Fruit fly (Drosophila melanogaster) whole organism, embryonic: ENCODE results near the gene Cdk1.

ENCODE experiments used
- B-H2 ChIP-seq: fragments of 200-800 bp; sonication (Bioruptor generic); optimal IDR thresholded peaks from 2 replicates; lab custom pipeline; 2018; ENCODE audit warnings: missing biosample characterization, mild to moderate bottlenecking, missing genetic modification characterization
- Bgb ChIP-seq: fragments of 200-800 bp; sonication (Bioruptor generic); IDR thresholded peaks from 2 replicates; pipeline ENCODE4 v1.3.6; 2022; ENCODE audit warnings: missing biosample characterization, missing genetic modification characterization; ENCODE audit not compliant: partially characterized antibody
- CG1024 ChIP-seq: fragments of 200-800 bp; sonication (Bioruptor generic); IDR thresholded peaks from 2 replicates; pipeline ENCODE4 v1.3.6; 2022; ENCODE audit warnings: missing biosample characterization, missing genetic modification characterization
- CG10462 ChIP-seq: fragments of 200-800 bp; sonication (Bioruptor generic); optimal IDR thresholded peaks from 2 replicates; lab custom pipeline; 2016; ENCODE audit warnings: missing biosample characterization, missing genetic modification characterization
- CG10979 ChIP-seq: fragments of 200-800 bp; sonication (Bioruptor generic); optimal IDR thresholded peaks from 2 replicates; lab custom pipeline; 2018; ENCODE audit warnings: missing biosample characterization, mild to moderate bottlenecking, missing genetic modification characterization, moderate library complexity
- CG12155 ChIP-seq: fragments of 200-800 bp; sonication (Bioruptor generic); optimal IDR thresholded peaks from 3 replicates; lab custom pipeline; 2016; ENCODE audit warnings: missing biosample characterization, missing genetic modification characterization
- CG14014 ChIP-seq: fragments of 200-800 bp; sonication (Bioruptor generic); IDR thresholded peaks from 2 replicates; pipeline ENCODE4 v1.3.6; 2022; ENCODE audit warnings: missing biosample characterization, missing genetic modification characterization
- CG15011 ChIP-seq: fragments of 200-800 bp; sonication (Bioruptor generic); optimal IDR thresholded peaks from 3 replicates; lab custom pipeline; 2018; ENCODE audit warnings: missing biosample characterization, mild to moderate bottlenecking, missing genetic modification characterization
- CG17829 ChIP-seq: fragments of 200-800 bp; optimal IDR thresholded peaks from 2 replicates; lab custom pipeline; 2019; ENCODE audit warnings: missing biosample characterization, mild to moderate bottlenecking, missing genetic modification characterization, moderate library complexity
- CG18476 ChIP-seq: fragments of 200-800 bp; sonication (Bioruptor generic); optimal IDR thresholded peaks from 2 replicates; lab custom pipeline; 2016; ENCODE audit warnings: missing biosample characterization, mild to moderate bottlenecking, missing genetic modification characterization
- CG2678 ChIP-seq: fragments of 200-800 bp; sonication (Bioruptor generic); optimal IDR thresholded peaks from 3 replicates; lab custom pipeline; 2019; ENCODE audit warnings: missing biosample characterization, mild to moderate bottlenecking, missing genetic modification characterization, moderate library complexity
- CG30431 ChIP-seq: fragments of 200-800 bp; sonication (Bioruptor generic); optimal IDR thresholded peaks from 2 replicates; lab custom pipeline; 2017; ENCODE audit warnings: missing biosample characterization, missing genetic modification characterization
- CG3065 ChIP-seq: fragments of 200-800 bp; sonication (Bioruptor generic); optimal IDR thresholded peaks from 2 replicates; lab custom pipeline; 2016; ENCODE audit warnings: missing biosample characterization, missing genetic modification characterization
- CG3163 ChIP-seq: fragments of 200-800 bp; sonication (Bioruptor generic); optimal IDR thresholded peaks from 3 replicates; lab custom pipeline; 2016; ENCODE audit warnings: missing biosample characterization, missing genetic modification characterization
- CG34224 ChIP-seq: fragments of 200-800 bp; sonication (Bioruptor generic); IDR thresholded peaks from 3 replicates; pipeline ENCODE4 v1.3.6; 2022; ENCODE audit warnings: missing biosample characterization, missing genetic modification characterization; ENCODE audit not compliant: partially characterized antibody
- CG4730 ChIP-seq: fragments of 200-800 bp; sonication (Bioruptor generic); IDR thresholded peaks from 2 replicates; pipeline ENCODE4 v1.3.6; 2022; ENCODE audit warnings: missing biosample characterization, missing genetic modification characterization
- CG6254 ChIP-seq: fragments of 200-800 bp; sonication (Bioruptor generic); optimal IDR thresholded peaks from 3 replicates; lab custom pipeline; 2017; ENCODE audit warnings: mild to moderate bottlenecking, missing biosample characterization, missing genetic modification reagents, missing genetic modification characterization
- CG6654 ChIP-seq: fragments of 200-800 bp; sonication (Bioruptor generic); optimal IDR thresholded peaks from 2 replicates; lab custom pipeline; 2017; ENCODE audit warnings: missing biosample characterization, mild to moderate bottlenecking, missing genetic modification characterization
- CG8290 ChIP-seq, 3 experiments: fragments of 200-800 bp; sonication (Bioruptor generic); optimal IDR thresholded peaks; 2 replicates each; lab custom pipeline; 2016 to 2019; ENCODE audit warnings: missing biosample characterization in 3 of 3, missing genetic modification characterization in 3 of 3, mild to moderate bottlenecking in 2 of 3, moderate library complexity in 1 of 3
- E2f2 ChIP-seq: fragments of 200-800 bp; sonication (Bioruptor generic); IDR thresholded peaks from 2 replicates; pipeline ENCODE4 v1.3.6; 2022; ENCODE audit warnings: missing biosample characterization, missing genetic modification characterization
- Ets97D ChIP-seq: fragments of 200-800 bp; sonication (Bioruptor generic); optimal IDR thresholded peaks from 3 replicates; lab custom pipeline; 2016; ENCODE audit warnings: missing biosample characterization, missing genetic modification characterization
- H2.0 ChIP-seq: fragments of 200-800 bp; sonication (Bioruptor generic); IDR thresholded peaks from 2 replicates; pipeline ENCODE4 v1.3.6; 2022; ENCODE audit warnings: missing biosample characterization, missing genetic modification characterization
- Optix ChIP-seq: fragments of 200-800 bp; sonication (Bioruptor generic); IDR thresholded peaks from 3 replicates; pipeline ENCODE4 v1.3.6; 2022; ENCODE audit warnings: missing biosample characterization, missing genetic modification characterization
- Ptx1 ChIP-seq: fragments of 200-800 bp; sonication (Bioruptor generic); IDR thresholded peaks from 2 replicates; pipeline ENCODE4 v1.3.6; 2022; ENCODE audit warnings: missing biosample characterization, missing genetic modification characterization
- Scr ChIP-seq: fragments of 200-800 bp; sonication (Bioruptor generic); IDR thresholded peaks from 2 replicates; pipeline ENCODE4 v1.3.6; 2022; ENCODE audit warnings: missing biosample characterization, missing genetic modification characterization; ENCODE audit not compliant: partially characterized antibody
- Six4 ChIP-seq: fragments of 200-800 bp; sonication (Bioruptor generic); optimal IDR thresholded peaks from 2 replicates; lab custom pipeline; 2016; ENCODE audit warnings: missing biosample characterization, missing genetic modification characterization
- Sry-β ChIP-seq: fragments of 200-800 bp; sonication (Bioruptor generic); optimal IDR thresholded peaks from 2 replicates; lab custom pipeline; 2018; ENCODE audit warnings: missing biosample characterization, mild to moderate bottlenecking, missing genetic modification characterization, moderate library complexity
- TFAM ChIP-seq: fragments of 200-800 bp; sonication (Bioruptor generic); optimal IDR thresholded peaks from 2 replicates; lab custom pipeline; 2017; ENCODE audit warnings: missing biosample characterization, missing genetic modification characterization, inconsistent platforms
- ab ChIP-seq: fragments of 200-800 bp; sonication (Bioruptor generic); optimal IDR thresholded peaks from 2 replicates; lab custom pipeline; 2016; ENCODE audit warnings: missing biosample characterization, missing genetic modification characterization
- cg ChIP-seq: fragments of 200-800 bp; sonication (Bioruptor generic); optimal IDR thresholded peaks from 3 replicates; lab custom pipeline; 2019; ENCODE audit warnings: missing biosample characterization, mild to moderate bottlenecking, missing genetic modification characterization, moderate library complexity
- chm ChIP-seq: fragments of 200-800 bp; sonication (Bioruptor generic); IDR thresholded peaks from 2 replicates; pipeline ENCODE4 v1.3.6; 2022; ENCODE audit warnings: missing biosample characterization, missing genetic modification characterization
- crol ChIP-seq: fragments of 200-800 bp; sonication (Bioruptor generic); IDR thresholded peaks from 2 replicates; pipeline ENCODE4 v1.3.6; 2022; ENCODE audit warnings: missing biosample characterization, missing genetic modification characterization
- danr ChIP-seq: fragments of 200-800 bp; sonication (Bioruptor generic); IDR thresholded peaks from 2 replicates; pipeline ENCODE4 v1.3.6; 2022; ENCODE audit warnings: missing biosample characterization, missing genetic modification characterization
- disco-r ChIP-seq: fragments of 200-800 bp; sonication (Bioruptor generic); optimal IDR thresholded peaks from 2 replicates; lab custom pipeline; 2016; ENCODE audit warnings: missing biosample characterization, missing genetic modification characterization
- dm ChIP-seq: fragments of 200-800 bp; sonication (Bioruptor generic); optimal IDR thresholded peaks from 3 replicates; lab custom pipeline; 2016; ENCODE audit warnings: missing biosample characterization, missing genetic modification characterization
- ftz-f1 ChIP-seq: fragments of 200-800 bp; sonication (Bioruptor generic); optimal IDR thresholded peaks from 2 replicates; lab custom pipeline; 2016; ENCODE audit warnings: missing biosample characterization, missing genetic modification characterization
- hb ChIP-seq: fragments of 200-800 bp; sonication (Bioruptor generic); IDR thresholded peaks from 3 replicates; pipeline ENCODE4 v1.3.6; 2022; ENCODE audit warnings: missing biosample characterization, missing genetic modification characterization; ENCODE audit not compliant: partially characterized antibody
- hkb ChIP-seq, 2 experiments: fragments of 200-800 bp in 1 of 2; fragments of >200 bp in 1 of 2; sonication (Bioruptor generic) in 1 of 2; IDR thresholded peaks in 1 of 2; optimal IDR thresholded peaks in 1 of 2; 2 replicates each; pipeline versions ENCODE4 v1.3.6 to Lab custom; 2017 to 2022; ENCODE audit warnings: missing biosample characterization in 1 of 2, missing genetic modification characterization in 1 of 2
- jigr1 ChIP-seq: fragments of 200-800 bp; sonication (Bioruptor generic); IDR thresholded peaks from 3 replicates; pipeline ENCODE4 v1.3.6; 2022; ENCODE audit warnings: missing biosample characterization, missing genetic modification characterization
- lola ChIP-seq, 3 experiments: fragments of >200 bp in 2 of 3; fragments of 200-800 bp in 1 of 3; sonication (Bioruptor generic) in 1 of 3; optimal IDR thresholded peaks; 2 replicates each; lab custom pipeline; 2017 to 2019; ENCODE audit warnings: missing biosample characterization in 3 of 3, missing genetic modification characterization in 3 of 3, mild to moderate bottlenecking in 1 of 3, moderate library complexity in 1 of 3
- pzg ChIP-seq: fragments of 200-800 bp; sonication (Bioruptor generic); optimal IDR thresholded peaks from 3 replicates; lab custom pipeline; 2018; ENCODE audit warnings: missing biosample characterization, mild to moderate bottlenecking, missing genetic modification characterization, moderate library complexity
- salm ChIP-seq: fragments of 200-800 bp; sonication (Bioruptor generic); optimal IDR thresholded peaks from 2 replicates; lab custom pipeline; 2018; ENCODE audit warnings: missing biosample characterization, mild to moderate bottlenecking, missing genetic modification characterization
- sens-2 ChIP-seq: fragments of 200-800 bp; sonication (Bioruptor generic); IDR thresholded peaks from 2 replicates; pipeline ENCODE4 v1.3.6; 2022; ENCODE audit warnings: missing biosample characterization, missing genetic modification characterization
- sna ChIP-seq: fragments of 200-800 bp; sonication (Bioruptor generic); IDR thresholded peaks from 2 replicates; pipeline ENCODE4 v1.3.6; 2022; ENCODE audit warnings: missing biosample characterization, missing genetic modification characterization; ENCODE audit not compliant: partially characterized antibody
- sob ChIP-seq: fragments of 200-800 bp; sonication (Bioruptor generic); IDR thresholded peaks from 2 replicates; pipeline ENCODE4 v1.3.6; 2022; ENCODE audit warnings: missing biosample characterization, missing genetic modification characterization
- tap ChIP-seq: fragments of 200-800 bp; optimal IDR thresholded peaks from 3 replicates; lab custom pipeline; 2019; ENCODE audit warnings: missing biosample characterization, mild to moderate bottlenecking, missing genetic modification characterization, moderate library complexity
- trem ChIP-seq: fragments of 200-800 bp; optimal IDR thresholded peaks from 3 replicates; lab custom pipeline; 2019; ENCODE audit warnings: missing biosample characterization, mild to moderate bottlenecking, missing genetic modification characterization, moderate library complexity
- vfl ChIP-seq: fragments of 200-800 bp; sonication (Bioruptor generic); optimal IDR thresholded peaks from 2 replicates; lab custom pipeline; 2016; ENCODE audit warnings: missing biosample characterization, missing genetic modification characterization
- zfh1 ChIP-seq: fragments of 200-800 bp; sonication (Bioruptor generic); IDR thresholded peaks from 3 replicates; pipeline ENCODE4 v1.3.6; 2022; ENCODE audit warnings: missing biosample characterization, missing genetic modification characterization

The Cdk1 gene

DNA sequence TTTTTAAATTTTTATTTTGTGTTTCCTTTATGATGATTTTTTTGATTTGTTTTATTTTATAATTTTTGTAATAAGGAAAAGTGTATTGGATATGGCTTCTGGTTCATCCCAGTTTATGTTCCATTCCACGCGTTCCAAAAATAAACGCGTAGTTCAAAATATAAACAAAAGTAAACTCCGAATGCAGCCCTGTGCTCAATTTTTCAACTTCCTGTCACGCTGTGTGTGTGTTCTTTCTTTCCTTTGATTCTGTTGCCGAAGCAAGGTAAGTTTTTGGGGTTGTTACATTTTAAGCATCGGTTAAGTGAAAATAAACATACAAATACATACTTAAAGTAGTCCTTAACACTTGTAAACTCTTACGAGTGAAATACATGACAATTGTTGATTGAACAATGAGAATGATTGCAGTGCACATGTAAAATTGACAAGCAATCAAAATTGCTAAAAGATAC lies 22.1 kb upstream of the Cdk1 start, which contains the start of the genes Ip259 and RpS27A (continued):
- TF ChIP-seq hkb (optimal IDR thresholded peaks at IDR 0.05; lab: Kevin White, UChicago) = no peak
- TF ChIP-seq hkb (GFP tag; IDR thresholded peaks at IDR 0.05; lab: Robert Waterston, UW) = peak; percentile 68
- peak; percentile 33 for TF ChIP-seq CG12155 (GFP tag; lab: Kevin White, UChicago)
- TF ChIP-seq trem (tag; lab: Kevin White, UChicago) = peak; percentile 55
- peak; percentile 22 for TF ChIP-seq CG6654 (GFP tag; lab: Kevin White, UChicago)
- TF ChIP-seq sna (GFP tag; lab: Robert Waterston, UW) = no peak
- peak; percentile 69 for TF ChIP-seq CG30431 (GFP tag; lab: Kevin White, UChicago)
- peak; percentile 53 for TF ChIP-seq Sry-β (GFP tag; lab: Kevin White, UChicago)
- TF ChIP-seq CG10979 (tag; lab: Kevin White, UChicago) = peak; percentile 57
- TF ChIP-seq chm = peak; percentile 86; the same call in 1 of the 2 replicates
- peak; percentile 86 for TF ChIP-seq sens-2 (GFP tag; lab: Robert Waterston, UW)
- TF ChIP-seq zfh1 = peak; percentile 90
- no peak for TF ChIP-seq hb
- peak; percentile 96 for TF ChIP-seq dm (GFP tag; lab: Kevin White, UChicago)
- peak; percentile 86 for TF ChIP-seq B-H2 (GFP tag; lab: Kevin White, UChicago)
- no peak for TF ChIP-seq cg (GFP tag; lab: Kevin White, UChicago)
- peak; percentile 61 for TF ChIP-seq CG3065 (GFP tag; lab: Kevin White, UChicago)
- peak; percentile 99 for TF ChIP-seq Ets97D (GFP tag; lab: Kevin White, UChicago)
- peak; percentile 98 for TF ChIP-seq CG1024 (GFP tag; lab: Robert Waterston, UW)
- TF ChIP-seq CG17829 (tag; lab: Kevin White, UChicago) = peak; percentile 46
- TF ChIP-seq E2f2 (GFP tag; lab: Robert Waterston, UW) = peak; percentile 27; the same call in 1 of the 2 replicates
- TF ChIP-seq disco-r (GFP tag; lab: Kevin White, UChicago) = peak; percentile 43
- TF ChIP-seq CG15011 (GFP tag; lab: Kevin White, UChicago) = peak; percentile 69
- peak; percentile 71 for TF ChIP-seq H2.0 (GFP tag; lab: Robert Waterston, UW)
- peak; percentile 77; the same call in 2 of the 3 replicates for TF ChIP-seq Optix
- peak; percentile 43 for TF ChIP-seq CG3163 (GFP tag; lab: Kevin White, UChicago)
- no peak for TF ChIP-seq crol (GFP tag; lab: Robert Waterston, UW)
- no peak for TF ChIP-seq CG2678 (tag; lab: Kevin White, UChicago)
- peak in 1 of 3 experiments; percentile 36 for TF ChIP-seq lola (GFP tag; optimal IDR thresholded peaks at IDR 0.05; lab: Kevin White, UChicago)
- peak; percentile 34 for TF ChIP-seq vfl
- TF ChIP-seq Bgb (GFP tag; lab: Robert Waterston, UW) = peak; percentile 16; the same call in 1 of the 2 replicates
- TF ChIP-seq CG14014 = peak; percentile 65; the same call in 1 of the 2 replicates
- TF ChIP-seq pzg (GFP tag; lab: Kevin White, UChicago) = peak; percentile 73
- TF ChIP-seq TFAM (GFP tag; lab: Kevin White, UChicago) = no peak
- peak; percentile 42 for TF ChIP-seq CG18476 (GFP tag; lab: Kevin White, UChicago)
- TF ChIP-seq ftz-f1 = no peak
- TF ChIP-seq salm (tag; lab: Kevin White, UChicago) = peak; percentile 21
- peak; percentile 84 for TF ChIP-seq sob (GFP tag; lab: Robert Waterston, UW)
- peak; percentile 18 for TF ChIP-seq CG6254 (GFP tag; lab: Kevin White, UChicago)
- no peak for TF ChIP-seq CG10462 (GFP tag; lab: Kevin White, UChicago)
- TF ChIP-seq tap = peak; percentile 66
- TF ChIP-seq danr (GFP tag; lab: Robert Waterston, UW) = peak; percentile 40; the same call in 1 of the 2 replicates
- no peak for TF ChIP-seq jigr1 (GFP tag; lab: Robert Waterston, UW)
- TF ChIP-seq CG4730 (GFP tag; lab: Robert Waterston, UW) = peak; percentile 35; the same call in 1 of the 2 replicates
- no peak for TF ChIP-seq Scr
- peak; percentile 71; the same call in 1 of the 2 replicates for TF ChIP-seq Ptx1 (GFP tag; lab: Robert Waterston, UW)
- TF ChIP-seq ab = no peak
- no peak; the same call in 2 of the 3 replicates for TF ChIP-seq CG34224 (GFP tag; lab: Robert Waterston, UW)
- peak; percentile 74 for TF ChIP-seq CG8290 (GFP tag; optimal IDR thresholded peaks at IDR 0.05; lab: Kevin White, UChicago)
- TF ChIP-seq CG8290 (tag; optimal IDR thresholded peaks at IDR 0.05; lab: Kevin White, UChicago) = peak in 1 of 2 experiments; percentile 63
- TF ChIP-seq Six4 (GFP tag; lab: Kevin White, UChicago) = peak; percentile 7
